Worm (Caenorhabditis elegans): Measurements from ENCODE around the gene C03B1.3.

The C03B1.3 gene

DNA sequence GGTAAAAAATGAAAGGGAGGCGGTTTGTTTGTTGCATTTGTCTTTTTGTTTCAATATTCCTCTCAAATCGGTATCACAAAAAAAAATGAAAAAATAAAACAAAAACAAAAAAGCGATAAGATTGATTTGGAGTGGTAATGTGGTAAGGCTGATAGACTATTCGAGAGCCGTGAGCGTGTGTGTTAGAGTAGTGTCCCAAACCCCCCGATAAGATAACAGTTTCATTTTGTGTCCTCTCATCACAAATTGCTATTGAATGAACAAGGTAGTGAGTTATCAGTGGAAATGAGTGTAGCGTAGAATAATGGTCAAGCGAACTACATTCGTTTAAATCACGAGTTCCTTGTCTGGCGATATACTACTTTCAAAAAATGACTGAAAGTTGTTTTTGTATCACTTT, 27.4 kb upstream of the C03B1.3 start:
- TF ChIP-seq mep-1 (tag; optimal IDR thresholded peaks at IDR 0.05) (no peak), mdt-29 (GFP tag; IDR thresholded peaks at IDR 0.05) (0 out of 2 replicates have a peak, but pooled peaks have one; percentile 37), nhr-77 (tag; optimal IDR thresholded peaks at IDR 0.05) (peak; percentile 65), unc-62 (GFP tag; optimal IDR thresholded peaks at IDR 0.05 in 1 of 2) (peak; percentile 13 to 23), unc-62 (tag; optimal IDR thresholded peaks at IDR 0.05) (no peak), ZK337.2 (GFP tag; IDR thresholded peaks at IDR 0.05) (no peak), ceh-44 (GFP tag; IDR thresholded peaks at IDR 0.05) (no peak), lin-1 (GFP tag; IDR thresholded peaks at IDR 0.05) (peak; percentile 52; the same call in 1 of the 2 replicates), aha-1 (tag) (peak; percentile 83), php-3 (GFP tag; IDR thresholded peaks at IDR 0.05) (peak; percentile 85), nhr-28 (tag; optimal IDR thresholded peaks at IDR 0.05) (peak; percentile 98), dve-1 (tag; optimal IDR thresholded peaks at IDR 0.05; ENCODE audit: insufficient read depth) (peak; percentile 96), ztf-7 (tag; optimal IDR thresholded peaks at IDR 0.05) (peak; percentile 24), T26A8.4 (GFP tag; IDR thresholded peaks at IDR 0.05) (peak; percentile 54; the same call in 1 of the 2 replicates), nhr-10 (tag; optimal IDR thresholded peaks at IDR 0.05) (peak; percentile 33), nhr-102 (tag; optimal IDR thresholded peaks at IDR 0.05) (peak; percentile 43), mes-2 (tag; optimal IDR thresholded peaks at IDR 0.05; ENCODE audit: poor library complexity, severe bottlenecking) (peak; percentile 39), daf-16 (GFP tag; optimal IDR thresholded peaks at IDR 0.05) (peak in 1 of 2 experiments; percentile 29), daf-16 (tag; optimal IDR thresholded peaks at IDR 0.05) (peak; percentile 94), hif-1 (tag; optimal IDR thresholded peaks at IDR 0.05) (peak in 1 of 2 experiments; percentile 19), lir-3 (tag; optimal IDR thresholded peaks at IDR 0.05) (no peak), lin-38 (GFP tag; IDR thresholded peaks at IDR 0.05) (no peak), hlh-11 (tag; optimal IDR thresholded peaks at IDR 0.05) (peak; percentile 87), hlh-30 (tag; optimal IDR thresholded peaks at IDR 0.05; ENCODE audit: insufficient read depth) (peak; percentile 30), lin-29 (GFP tag; IDR thresholded peaks at IDR 0.05) (no peak), pqm-1 (tag; optimal IDR thresholded peaks at IDR 0.05) (peak; percentile 98), mxl-3 (GFP tag; optimal IDR thresholded peaks at IDR 0.05) (peak; percentile 6), jun-1 (tag; optimal IDR thresholded peaks at IDR 0.05) (no peak), spr-3 (GFP tag; optimal IDR thresholded peaks at IDR 0.05) (no peak), dmd-6 (GFP tag; IDR thresholded peaks at IDR 0.05) (peak; percentile 86), nhr-48 (tag; optimal IDR thresholded peaks at IDR 0.05) (peak; percentile 20)

ce11 chrX:6341513-6341912, 24.3 kb upstream of the C03B1.3 start, which contains the start of gene C03B1.7:
Gene C03B1.7, plus strand, starts transcription at chrX:6341813.
- TF ChIP-seq pqm-1 (tag; optimal IDR thresholded peaks at IDR 0.05) (no peak), mxl-3 (GFP tag; optimal IDR thresholded peaks at IDR 0.05) (no peak), mep-1 (tag; optimal IDR thresholded peaks at IDR 0.05) (no peak), ctbp-1 (GFP tag; IDR thresholded peaks at IDR 0.05) (no peak), mdl-1 (tag; optimal IDR thresholded peaks at IDR 0.05) (no peak), lir-3 (tag; optimal IDR thresholded peaks at IDR 0.05) (no peak), skn-1 (tag; optimal IDR thresholded peaks at IDR 0.05) (no peak), dve-1 (tag; optimal IDR thresholded peaks at IDR 0.05; ENCODE audit: insufficient read depth) (no peak), spr-3 (GFP tag; optimal IDR thresholded peaks at IDR 0.05) (no peak), vab-7 (GFP tag; IDR thresholded peaks at IDR 0.05) (no peak), R02D3.7 (tag; optimal IDR thresholded peaks at IDR 0.05) (no peak), daf-8 (GFP tag; IDR thresholded peaks at IDR 0.05) (no peak), ceh-28 (tag; optimal IDR thresholded peaks at IDR 0.05) (no peak), php-3 (GFP tag; IDR thresholded peaks at IDR 0.05) (no peak), attf-4 (tag; optimal IDR thresholded peaks at IDR 0.05) (no peak), cey-2 (tag; optimal IDR thresholded peaks at IDR 0.05; ENCODE audit: borderline replicate concordance, insufficient read depth) (no peak), rbr-2 (tag; optimal IDR thresholded peaks at IDR 0.05) (no peak), tag-97 (GFP tag; IDR thresholded peaks at IDR 0.05) (no peak)

Measured in whole organism, L4 larva.